Fruit fly (Drosophila melanogaster) whole organism, pupa: ENCODE measurements around the gene Mst85C.

ENCODE experiments used
- CG10348 ChIP-seq: fragments of 200-800 bp; sonication (Bioruptor generic); IDR thresholded peaks from 2 replicates; pipeline ENCODE4 v1.3.6; 2022; ENCODE audit warnings: missing biosample characterization, missing genetic modification characterization
- CG12605 ChIP-seq: fragments of 200-800 bp; sonication (Bioruptor generic); IDR thresholded peaks from 2 replicates; pipeline ENCODE4 v1.3.6; 2022; ENCODE audit warnings: missing biosample characterization, missing genetic modification characterization
- CG13204 ChIP-seq: fragments of 200-800 bp; sonication (Bioruptor generic); optimal IDR thresholded peaks from 2 replicates; lab custom pipeline; 2018; ENCODE audit warnings: missing biosample characterization, mild to moderate bottlenecking, missing genetic modification characterization, moderate library complexity
- CG14655 ChIP-seq: fragments of 200-800 bp; sonication (Bioruptor generic); optimal IDR thresholded peaks from 3 replicates; lab custom pipeline; 2017; ENCODE audit warnings: mild to moderate bottlenecking, missing biosample characterization, missing genetic modification reagents, missing genetic modification characterization
- CG15710 ChIP-seq: fragments of 200-800 bp; sonication (Bioruptor generic); optimal IDR thresholded peaks from 2 replicates; lab custom pipeline; 2018; ENCODE audit warnings: missing biosample characterization, mild to moderate bottlenecking, missing genetic modification characterization, moderate library complexity
- CG17806 ChIP-seq: fragments of 200-800 bp; sonication (Bioruptor generic); optimal IDR thresholded peaks from 2 replicates; lab custom pipeline; 2018; ENCODE audit warnings: missing biosample characterization, mild to moderate bottlenecking, missing genetic modification characterization, moderate library complexity
- CG32121 ChIP-seq: fragments of 200-800 bp; sonication (Bioruptor generic); IDR thresholded peaks from 2 replicates; pipeline ENCODE4 v1.3.6; 2022; ENCODE audit warnings: missing biosample characterization, missing genetic modification characterization
- CG34367 ChIP-seq: fragments of 200-800 bp; sonication (Bioruptor generic); optimal IDR thresholded peaks from 2 replicates; lab custom pipeline; 2018; ENCODE audit warnings: missing biosample characterization, mild to moderate bottlenecking, missing genetic modification characterization
- CG4496 ChIP-seq: fragments of 200-800 bp; sonication (Bioruptor generic); IDR thresholded peaks from 3 replicates; pipeline ENCODE4 v1.3.6; 2022; ENCODE audit warnings: missing biosample characterization, missing genetic modification characterization
- CG8159 ChIP-seq: fragments of 200-800 bp; sonication (Bioruptor generic); optimal IDR thresholded peaks from 3 replicates; lab custom pipeline; 2018; ENCODE audit warnings: missing biosample characterization, mild to moderate bottlenecking, missing genetic modification characterization, moderate library complexity
- CG8301 ChIP-seq: fragments of 200-800 bp; sonication (Bioruptor generic); optimal IDR thresholded peaks from 2 replicates; lab custom pipeline; 2018; ENCODE audit warnings: missing biosample characterization, mild to moderate bottlenecking, missing genetic modification characterization
- CG9948 ChIP-seq: fragments of 200-800 bp; sonication (Bioruptor generic); optimal IDR thresholded peaks from 2 replicates; lab custom pipeline; 2018; ENCODE audit warnings: missing biosample characterization, mild to moderate bottlenecking, missing genetic modification characterization, moderate library complexity
- D1 ChIP-seq: fragments of 200-800 bp; sonication (Bioruptor generic); optimal IDR thresholded peaks from 2 replicates; lab custom pipeline; 2018; ENCODE audit warnings: missing biosample characterization, mild to moderate bottlenecking, missing genetic modification characterization, moderate library complexity
- EcR ChIP-seq: fragments of 200-800 bp; sonication (Bioruptor generic); optimal IDR thresholded peaks from 3 replicates; lab custom pipeline; 2019; ENCODE audit warnings: missing biosample characterization, missing genetic modification characterization, mild to moderate bottlenecking, moderate library complexity, missing genetic modification reagents
- Ets98B ChIP-seq: fragments of 200-800 bp; sonication (Bioruptor generic); IDR thresholded peaks from 2 replicates; pipeline ENCODE4 v1.3.6; 2022; ENCODE audit warnings: missing biosample characterization, missing genetic modification characterization
- Pif1A ChIP-seq: fragments of 200-800 bp; sonication (Bioruptor generic); optimal IDR thresholded peaks from 3 replicates; lab custom pipeline; 2016; ENCODE audit warnings: missing biosample characterization, missing genetic modification characterization
- Pif1B ChIP-seq: fragments of 200-800 bp; sonication (Bioruptor generic); optimal IDR thresholded peaks from 3 replicates; lab custom pipeline; 2016; ENCODE audit warnings: missing biosample characterization, missing genetic modification characterization
- Snoo ChIP-seq: fragments of 200-800 bp; sonication (Bioruptor generic); optimal IDR thresholded peaks from 3 replicates; lab custom pipeline; 2017; ENCODE audit warnings: missing biosample characterization, mild to moderate bottlenecking, missing genetic modification characterization, inconsistent platforms
- fd96Ca ChIP-seq: fragments of 200-800 bp; sonication (Bioruptor generic); IDR thresholded peaks from 3 replicates; pipeline ENCODE4 v1.3.6; 2022; ENCODE audit warnings: missing biosample characterization, missing genetic modification characterization
- gl ChIP-seq: fragments of 200-800 bp; sonication (Bioruptor generic); optimal IDR thresholded peaks from 2 replicates; lab custom pipeline; 2018; ENCODE audit warnings: missing biosample characterization, mild to moderate bottlenecking, missing genetic modification characterization
- rn ChIP-seq: fragments of 200-800 bp; sonication (Bioruptor generic); IDR thresholded peaks from 2 replicates; pipeline ENCODE4 v1.3.6; 2022; ENCODE audit warnings: missing biosample characterization, missing genetic modification characterization

Mst85C gene

dm6 chr3R:9054442-9055118 is 6.1 kb downstream of the Mst85C start:
- TF ChIP-seq rn, result no peak
- TF ChIP-seq CG12605 (GFP tag; lab: Robert Waterston, UW), result no peak
- TF ChIP-seq CG15710 (tag; lab: Kevin White, UChicago), result peak; percentile 27
- no peak for TF ChIP-seq CG32121 (GFP tag; lab: Robert Waterston, UW)
- no peak for TF ChIP-seq CG4496 (GFP tag; lab: Robert Waterston, UW)
- TF ChIP-seq Ets98B, result no peak
- TF ChIP-seq Pif1A (GFP tag; lab: Kevin White, UChicago), result peak; percentile 65
- TF ChIP-seq CG14655, result peak; percentile 77
- peak; percentile 49 for TF ChIP-seq CG17806 (tag; lab: Kevin White, UChicago)
- TF ChIP-seq CG8301, result peak; percentile 59
- TF ChIP-seq CG34367 (tag; lab: Kevin White, UChicago), result peak; percentile 29
- peak; percentile 58 for TF ChIP-seq Pif1B (GFP tag; lab: Kevin White, UChicago)
- no peak for TF ChIP-seq CG10348 (GFP tag; lab: Robert Waterston, UW)
- peak; percentile 20 for TF ChIP-seq EcR (GFP tag; lab: Kevin White, UChicago)
- no peak for TF ChIP-seq gl (tag; lab: Kevin White, UChicago)
- TF ChIP-seq CG13204, result no peak
- TF ChIP-seq D1 (tag; lab: Kevin White, UChicago), result no peak
- no peak for TF ChIP-seq fd96Ca (GFP tag; lab: Robert Waterston, UW)
- no peak for TF ChIP-seq Snoo (tag; lab: Kevin White, UChicago)
- peak; percentile 18 for TF ChIP-seq CG8159 (tag; lab: Kevin White, UChicago)
- TF ChIP-seq CG9948, result peak; percentile 59

- TF ChIP-seq EcR (GFP tag; lab: Kevin White, UChicago) (no peak), Pif1B (GFP tag; lab: Kevin White, UChicago) (peak; percentile 82), fd96Ca (GFP tag; lab: Robert Waterston, UW) (no peak), CG12605 (GFP tag; lab: Robert Waterston, UW) (no peak), CG8159 (tag; lab: Kevin White, UChicago) (peak; percentile 94), CG9948 (peak; percentile 91), CG4496 (GFP tag; lab: Robert Waterston, UW) (no peak), CG34367 (tag; lab: Kevin White, UChicago) (peak; percentile 84), Ets98B (no peak), CG8301 (peak; percentile 92), CG32121 (GFP tag; lab: Robert Waterston, UW) (no peak), CG13204 (peak; percentile 1), D1 (tag; lab: Kevin White, UChicago) (peak; percentile 41), CG10348 (GFP tag; lab: Robert Waterston, UW) (no peak), CG14655 (peak; percentile 92), CG15710 (tag; lab: Kevin White, UChicago) (peak; percentile 87), Snoo (tag; lab: Kevin White, UChicago) (peak; percentile 91), gl (tag; lab: Kevin White, UChicago) (peak; percentile 78), CG17806 (tag; lab: Kevin White, UChicago) (peak; percentile 91), rn (no peak), Pif1A (GFP tag; lab: Kevin White, UChicago) (peak; percentile 86)
- TF ChIP-seq, all 21 proteins: peak for 13
These were observed 7.0 kb downstream of the Mst85C start for dm6 chr3R:9055119-9056105.

dm6 chr3R:9056409-9057031 is 8.1 kb downstream of the Mst85C start:
- TF ChIP-seq CG4496 (GFP tag; lab: Robert Waterston, UW) (no peak), CG32121 (GFP tag; lab: Robert Waterston, UW) (no peak), Ets98B (no peak), CG10348 (GFP tag; lab: Robert Waterston, UW) (no peak), Pif1B (GFP tag; lab: Kevin White, UChicago) (peak; percentile 27), gl (tag; lab: Kevin White, UChicago) (peak; percentile 91), Pif1A (GFP tag; lab: Kevin White, UChicago) (peak; percentile 26), D1 (tag; lab: Kevin White, UChicago) (no peak), CG13204 (peak; percentile 85), CG34367 (tag; lab: Kevin White, UChicago) (peak; percentile 62), Snoo (tag; lab: Kevin White, UChicago) (no peak), CG12605 (GFP tag; lab: Robert Waterston, UW) (no peak), rn (no peak), CG8159 (tag; lab: Kevin White, UChicago) (peak; percentile 49), CG15710 (tag; lab: Kevin White, UChicago) (peak; percentile 62), CG17806 (tag; lab: Kevin White, UChicago) (peak; percentile 41), EcR (GFP tag; lab: Kevin White, UChicago) (peak; percentile 63), fd96Ca (GFP tag; lab: Robert Waterston, UW) (no peak), CG8301 (peak; percentile 34), CG9948 (no peak), CG14655 (peak; percentile 39)

dm6 chr3R:9057032-9057397 is 8.6 kb downstream of the Mst85C start:
- TF ChIP-seq fd96Ca (GFP tag; lab: Robert Waterston, UW) (no peak), CG4496 (GFP tag; lab: Robert Waterston, UW) (no peak), CG12605 (GFP tag; lab: Robert Waterston, UW) (no peak), CG32121 (GFP tag; lab: Robert Waterston, UW) (no peak), Ets98B (no peak), CG10348 (GFP tag; lab: Robert Waterston, UW) (no peak), CG34367 (tag; lab: Kevin White, UChicago) (no peak), CG17806 (tag; lab: Kevin White, UChicago) (no peak), Pif1A (GFP tag; lab: Kevin White, UChicago) (no peak), CG9948 (no peak), CG14655 (no peak), D1 (tag; lab: Kevin White, UChicago) (no peak), gl (tag; lab: Kevin White, UChicago) (no peak), CG8301 (no peak), CG8159 (tag; lab: Kevin White, UChicago) (no peak), EcR (GFP tag; lab: Kevin White, UChicago) (no peak)
